Fruit fly (Drosophila melanogaster) whole organism, pupa: ENCODE measurements around the gene bgm.

Source experiments
- CG13204 ChIP-seq: fragments of 200-800 bp; sonication (Bioruptor generic); optimal IDR thresholded peaks from 2 replicates; lab custom pipeline; 2018; ENCODE audit warnings: missing biosample characterization, mild to moderate bottlenecking, missing genetic modification characterization, moderate library complexity
- CG14655 ChIP-seq: fragments of 200-800 bp; sonication (Bioruptor generic); optimal IDR thresholded peaks from 3 replicates; lab custom pipeline; 2017; ENCODE audit warnings: mild to moderate bottlenecking, missing biosample characterization, missing genetic modification reagents, missing genetic modification characterization
- CG8159 ChIP-seq: fragments of 200-800 bp; sonication (Bioruptor generic); optimal IDR thresholded peaks from 3 replicates; lab custom pipeline; 2018; ENCODE audit warnings: missing biosample characterization, mild to moderate bottlenecking, missing genetic modification characterization, moderate library complexity
- Pif1B ChIP-seq: fragments of 200-800 bp; sonication (Bioruptor generic); optimal IDR thresholded peaks from 3 replicates; lab custom pipeline; 2016; ENCODE audit warnings: missing biosample characterization, missing genetic modification characterization
- fd96Ca ChIP-seq: fragments of 200-800 bp; sonication (Bioruptor generic); IDR thresholded peaks from 3 replicates; pipeline ENCODE4 v1.3.6; 2022; ENCODE audit warnings: missing biosample characterization, missing genetic modification characterization
- gl ChIP-seq: fragments of 200-800 bp; sonication (Bioruptor generic); optimal IDR thresholded peaks from 2 replicates; lab custom pipeline; 2018; ENCODE audit warnings: missing biosample characterization, mild to moderate bottlenecking, missing genetic modification characterization
- rn ChIP-seq: fragments of 200-800 bp; sonication (Bioruptor generic); IDR thresholded peaks from 2 replicates; pipeline ENCODE4 v1.3.6; 2022; ENCODE audit warnings: missing biosample characterization, missing genetic modification characterization

DNA sequence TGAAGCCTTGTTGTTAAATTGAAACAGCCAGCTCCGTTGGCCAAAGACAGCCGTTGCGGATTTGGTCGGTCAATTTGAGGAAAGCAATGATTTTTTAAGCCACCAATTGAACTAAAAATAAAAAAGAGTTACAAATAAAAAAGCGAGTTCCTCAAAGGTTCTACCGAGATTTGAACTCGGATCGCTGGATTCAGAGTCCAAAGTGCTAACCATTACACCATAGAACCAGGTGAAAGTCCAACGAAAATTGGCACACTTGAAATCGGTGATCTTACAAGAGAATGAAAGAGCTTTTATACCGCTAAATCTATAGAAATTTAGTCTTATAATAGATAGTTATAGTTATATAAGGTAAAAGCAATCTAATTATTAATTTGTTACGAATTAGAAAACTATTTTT, 2.4 kb upstream of the bgm start:
- TF ChIP-seq CG14655, result no peak
- no peak for TF ChIP-seq Pif1B (GFP tag; lab: Kevin White, UChicago)
- TF ChIP-seq rn (GFP tag; lab: Robert Waterston, UW), result no peak
- no peak for TF ChIP-seq fd96Ca
- TF ChIP-seq CG8159 (tag; lab: Kevin White, UChicago), result no peak
- TF ChIP-seq CG13204 (GFP tag; lab: Kevin White, UChicago), result no peak
- no peak for TF ChIP-seq gl (tag; lab: Kevin White, UChicago)
